Worm (Caenorhabditis elegans) whole organism, midembryonic: ENCODE results near the gene col-169.

ENCODE experiments used
- T22C8.4 ChIP-seq: fragments of 200-800 bp; sonication (Bioruptor generic); IDR thresholded peaks from 2 replicates; pipeline ENCODE4 v1.3.6; 2022; ENCODE audit warnings: missing genetic modification characterization, missing compliant biosample characterization
- cog-1 ChIP-seq: sonication (generic microtip); optimal IDR thresholded peaks from 2 replicates; lab custom pipeline; 2016; ENCODE audit warnings: missing genetic modification characterization, missing compliant biosample characterization
- flt-1 ChIP-seq: fragments of 200-800 bp; sonication (Bioruptor generic); IDR thresholded peaks from 2 replicates; pipeline ENCODE4 v1.3.6; 2022; ENCODE audit warnings: missing genetic modification characterization, missing compliant biosample characterization
- klf-2 ChIP-seq: fragments of 200-800 bp; sonication (Bioruptor generic); conservative IDR thresholded peaks from 2 replicates; pipeline ENCODE4 v1.3.6; 2022; ENCODE audit warnings: missing genetic modification reagents, missing genetic modification characterization, missing compliant biosample characterization
- med-1 ChIP-seq: sonication (generic microtip); optimal IDR thresholded peaks from 2 replicates; lab custom pipeline; 2017; ENCODE audit warnings: missing genetic modification characterization, mild to moderate bottlenecking, missing compliant biosample characterization, antibody characterized with exemption, missing genetic modification reagents; ENCODE audit not compliant: insufficient read depth
- ref-1 ChIP-seq: fragments of 200-800 bp; sonication (Bioruptor generic); conservative IDR thresholded peaks from 2 replicates; pipeline ENCODE4 v1.3.6; 2022; ENCODE audit warnings: missing genetic modification reagents, missing genetic modification characterization, missing compliant biosample characterization
- tab-1 ChIP-seq: fragments of 200-800 bp; sonication (Bioruptor generic); IDR thresholded peaks from 2 replicates; pipeline ENCODE4 v1.3.6; 2022; ENCODE audit warnings: missing genetic modification characterization, missing compliant biosample characterization
- ztf-23 ChIP-seq: fragments of 200-800 bp; sonication (Bioruptor generic); IDR thresholded peaks from 2 replicates; pipeline ENCODE4 v1.3.6; 2022; ENCODE audit warnings: missing genetic modification reagents, missing genetic modification characterization, missing compliant biosample characterization
- ztf-29 ChIP-seq: fragments of 200-800 bp; sonication (Bioruptor generic); IDR thresholded peaks from 2 replicates; pipeline ENCODE4 v1.3.6; 2022; ENCODE audit warnings: missing genetic modification reagents, missing genetic modification characterization, missing compliant biosample characterization

The col-169 gene

ce11 chrX:6333998-6334397 lies 5.0 kb downstream of the col-169 start, which contains the start of gene col-171:
Gene col-171 (plus strand): TSS chrX:6334298.
- no peak for TF ChIP-seq ztf-29 (GFP tag; lab: Robert Waterston, UW)
- TF ChIP-seq cog-1 = no peak
- no peak for TF ChIP-seq flt-1 (GFP tag; lab: Robert Waterston, UW)
- TF ChIP-seq ztf-23 (GFP tag; lab: Robert Waterston, UW) = no peak
- no peak for TF ChIP-seq med-1 (GFP tag; lab: Kevin White, UChicago)
- TF ChIP-seq T22C8.4 (GFP tag; lab: Robert Waterston, UW) = no peak
- TF ChIP-seq tab-1 (GFP tag; lab: Robert Waterston, UW) = no peak
- no peak for TF ChIP-seq ref-1

ce11 chrX:6334602-6335001 lies 5.6 kb downstream of the col-169 start:
- TF ChIP-seq tab-1 (GFP tag; lab: Robert Waterston, UW) = no peak
- no peak for TF ChIP-seq T22C8.4 (GFP tag; lab: Robert Waterston, UW)
- no peak for TF ChIP-seq ztf-29 (GFP tag; lab: Robert Waterston, UW)
- no peak for TF ChIP-seq klf-2 (GFP tag; lab: Robert Waterston, UW)
- TF ChIP-seq cog-1 = no peak
- TF ChIP-seq med-1 (GFP tag; lab: Kevin White, UChicago) = no peak
- no peak for TF ChIP-seq flt-1 (GFP tag; lab: Robert Waterston, UW)
- no peak for TF ChIP-seq ref-1
- no peak for TF ChIP-seq ztf-23 (GFP tag; lab: Robert Waterston, UW)

- no peak for TF ChIP-seq ztf-29 (GFP tag; lab: Robert Waterston, UW)
- TF ChIP-seq ref-1 = no peak
- no peak for TF ChIP-seq ztf-23 (GFP tag; lab: Robert Waterston, UW)
- no peak for TF ChIP-seq cog-1
- no peak for TF ChIP-seq klf-2 (GFP tag; lab: Robert Waterston, UW)
- no peak for TF ChIP-seq T22C8.4 (GFP tag; lab: Robert Waterston, UW)
- no peak for TF ChIP-seq tab-1 (GFP tag; lab: Robert Waterston, UW)
- no peak for TF ChIP-seq flt-1 (GFP tag; lab: Robert Waterston, UW)
- TF ChIP-seq med-1 (GFP tag; lab: Kevin White, UChicago) = no peak
Observed at ce11 chrX:6337338-6337737, 8.4 kb downstream of the col-169 start.

- no peak for TF ChIP-seq flt-1 (GFP tag; lab: Robert Waterston, UW)
- no peak for TF ChIP-seq T22C8.4 (GFP tag; lab: Robert Waterston, UW)
- TF ChIP-seq ref-1 = no peak
- TF ChIP-seq cog-1 = no peak
- no peak for TF ChIP-seq ztf-23 (GFP tag; lab: Robert Waterston, UW)
- no peak for TF ChIP-seq med-1 (GFP tag; lab: Kevin White, UChicago)
- TF ChIP-seq klf-2 (GFP tag; lab: Robert Waterston, UW) = no peak
Observed at ce11 chrX:6337951-6338350, 9.0 kb downstream of the col-169 start, which contains the start of gene C03B1.13. Gene C03B1.13 (minus strand): TSS chrX:6338051.

- TF ChIP-seq flt-1 (GFP tag; lab: Robert Waterston, UW) = no peak
- no peak for TF ChIP-seq T22C8.4 (GFP tag; lab: Robert Waterston, UW)
- no peak for TF ChIP-seq ref-1
- no peak for TF ChIP-seq med-1 (GFP tag; lab: Kevin White, UChicago)
- TF ChIP-seq ztf-23 (GFP tag; lab: Robert Waterston, UW) = no peak
- no peak for TF ChIP-seq cog-1
- no peak for TF ChIP-seq ztf-29 (GFP tag; lab: Robert Waterston, UW)
- TF ChIP-seq klf-2 (GFP tag; lab: Robert Waterston, UW) = no peak
- no peak for TF ChIP-seq tab-1 (GFP tag; lab: Robert Waterston, UW)
Observed at ce11 chrX:6338446-6338845, 9.5 kb downstream of the col-169 start.

ce11 chrX:6341513-6341912 lies 12.6 kb downstream of the col-169 start, which contains the start of gene C03B1.7:
Gene C03B1.7 (plus strand): TSS chrX:6341813.
- TF ChIP-seq ref-1 (no peak), flt-1 (GFP tag; lab: Robert Waterston, UW) (no peak), tab-1 (GFP tag; lab: Robert Waterston, UW) (no peak), ztf-29 (GFP tag; lab: Robert Waterston, UW) (no peak), med-1 (GFP tag; lab: Kevin White, UChicago) (no peak), klf-2 (GFP tag; lab: Robert Waterston, UW) (no peak), cog-1 (no peak)

ce11 chrX:6345785-6346184 lies 16.8 kb downstream of the col-169 start:
- TF ChIP-seq ref-1 (no peak), ztf-29 (GFP tag; lab: Robert Waterston, UW) (no peak), ztf-23 (GFP tag; lab: Robert Waterston, UW) (no peak), cog-1 (no peak), T22C8.4 (GFP tag; lab: Robert Waterston, UW) (no peak), tab-1 (GFP tag; lab: Robert Waterston, UW) (no peak), flt-1 (GFP tag; lab: Robert Waterston, UW) (no peak)

ce11 chrX:6347013-6347412 lies 18.1 kb downstream of the col-169 start, which contains the start of gene C03B1.9:
Gene C03B1.9 (minus strand): TSS chrX:6347113.
- TF ChIP-seq T22C8.4 (GFP tag; lab: Robert Waterston, UW) (no peak), med-1 (GFP tag; lab: Kevin White, UChicago) (no peak), ztf-23 (GFP tag; lab: Robert Waterston, UW) (no peak), ztf-29 (GFP tag; lab: Robert Waterston, UW) (no peak), klf-2 (GFP tag; lab: Robert Waterston, UW) (no peak), ref-1 (no peak), cog-1 (no peak), flt-1 (GFP tag; lab: Robert Waterston, UW) (no peak), tab-1 (GFP tag; lab: Robert Waterston, UW) (no peak)

- no peak for TF ChIP-seq T22C8.4 (GFP tag; lab: Robert Waterston, UW)
- TF ChIP-seq flt-1 (GFP tag; lab: Robert Waterston, UW) = no peak
- no peak for TF ChIP-seq med-1 (GFP tag; lab: Kevin White, UChicago)
- TF ChIP-seq tab-1 (GFP tag; lab: Robert Waterston, UW) = no peak
- no peak for TF ChIP-seq ref-1
- TF ChIP-seq ztf-23 (GFP tag; lab: Robert Waterston, UW) = no peak
- TF ChIP-seq ztf-29 (GFP tag; lab: Robert Waterston, UW) = no peak
- TF ChIP-seq klf-2 (GFP tag; lab: Robert Waterston, UW) = no peak
- TF ChIP-seq cog-1 = no peak
Observed at ce11 chrX:6350016-6350415, 21.1 kb downstream of the col-169 start, which contains the start of gene C03B1.6. Gene C03B1.6 (plus strand): TSS chrX:6350316.
